Fruit fly (Drosophila melanogaster) whole organism, embryonic: ENCODE results near the gene CG11811.

Source experiments
- CG12236 ChIP-seq: fragments of 200-800 bp; sonication (Bioruptor generic); optimal IDR thresholded peaks from 2 replicates; lab custom pipeline; 2016; ENCODE audit warnings: missing biosample characterization, missing genetic modification characterization
- CG12769 ChIP-seq: fragments of 200-800 bp; sonication (Bioruptor generic); optimal IDR thresholded peaks from 2 replicates; lab custom pipeline; 2019; ENCODE audit warnings: missing biosample characterization, mild to moderate bottlenecking, missing genetic modification characterization, moderate library complexity
- CG15479 ChIP-seq: fragments of 200-800 bp; sonication (Bioruptor generic); optimal IDR thresholded peaks from 3 replicates; lab custom pipeline; 2019; ENCODE audit warnings: missing biosample characterization, mild to moderate bottlenecking, missing genetic modification characterization, moderate library complexity
- CG1832 ChIP-seq: fragments of 200-800 bp; sonication (Bioruptor generic); optimal IDR thresholded peaks from 2 replicates; lab custom pipeline; 2017; ENCODE audit warnings: missing biosample characterization, mild to moderate bottlenecking, missing genetic modification characterization, inconsistent platforms
- CG34376 ChIP-seq: fragments of 200-800 bp; sonication (Bioruptor generic); optimal IDR thresholded peaks from 2 replicates; lab custom pipeline; 2018; ENCODE audit warnings: missing biosample characterization, mild to moderate bottlenecking, missing genetic modification characterization
- CG7745 ChIP-seq: fragments of 200-800 bp; sonication (Bioruptor generic); optimal IDR thresholded peaks from 2 replicates; lab custom pipeline; 2018; ENCODE audit warnings: missing biosample characterization, mild to moderate bottlenecking, missing genetic modification characterization, moderate library complexity
- Ets97D ChIP-seq: fragments of 200-800 bp; sonication (Bioruptor generic); optimal IDR thresholded peaks from 3 replicates; lab custom pipeline; 2016; ENCODE audit warnings: missing biosample characterization, missing genetic modification characterization
- Oli ChIP-seq: fragments of 200-800 bp; sonication (Bioruptor generic); optimal IDR thresholded peaks from 2 replicates; lab custom pipeline; 2018; ENCODE audit warnings: missing biosample characterization, mild to moderate bottlenecking, missing genetic modification characterization, moderate library complexity
- dati ChIP-seq: fragments of 200-800 bp; sonication (Bioruptor generic); IDR thresholded peaks from 2 replicates; pipeline ENCODE4 v1.3.6; 2022; ENCODE audit warnings: missing biosample characterization, missing genetic modification characterization
- tap ChIP-seq: fragments of 200-800 bp; optimal IDR thresholded peaks from 3 replicates; lab custom pipeline; 2019; ENCODE audit warnings: missing biosample characterization, mild to moderate bottlenecking, missing genetic modification characterization, moderate library complexity
- ttk ChIP-seq: fragments of 200-800 bp; sonication (Bioruptor generic); IDR thresholded peaks from 2 replicates; pipeline ENCODE4 v2.1.2; 2022; ENCODE audit warnings: missing biosample characterization, missing genetic modification characterization
- usp ChIP-seq: fragments of >200 bp; optimal IDR thresholded peaks from 2 replicates; lab custom pipeline; 2017; ENCODE audit warnings: missing biosample characterization, missing genetic modification characterization

DNA sequence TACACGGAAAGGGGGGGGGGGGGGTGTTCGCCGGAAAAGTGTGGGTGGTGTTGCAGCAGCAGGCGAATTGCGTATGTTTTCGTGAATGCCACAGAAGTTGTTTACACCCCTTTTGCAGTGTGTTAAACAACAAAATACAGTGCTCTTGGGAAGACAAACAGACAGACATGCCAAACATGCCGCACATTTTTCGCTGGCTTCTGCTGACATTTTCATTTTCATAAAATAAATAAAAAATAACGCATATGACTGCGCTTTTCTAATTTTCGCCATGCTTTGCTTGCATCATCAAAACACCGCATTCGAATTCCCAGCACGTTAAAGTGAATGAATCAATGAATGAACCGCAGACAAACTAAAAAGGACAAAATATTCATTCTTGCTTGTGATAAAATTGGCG, 39.6 kb upstream of the CG11811 start:
- TF ChIP-seq ttk (GFP tag; lab: Robert Waterston, UW) (no peak), CG12236 (GFP tag; lab: Kevin White, UChicago) (no peak), CG15479 (GFP tag; lab: Kevin White, UChicago) (no peak), CG34376 (no peak), CG7745 (tag; lab: Kevin White, UChicago) (no peak), CG12769 (tag; lab: Kevin White, UChicago) (no peak), Ets97D (GFP tag; lab: Kevin White, UChicago) (no peak), Oli (tag; lab: Kevin White, UChicago) (no peak), usp (GFP tag; lab: Kevin White, UChicago) (no peak), dati (no peak), CG1832 (no peak), tap (tag; lab: Kevin White, UChicago) (no peak)
